Fruit fly (Drosophila melanogaster) whole organism, prepupa: Measurements from ENCODE around the gene dnc.

Experiments used
- Blimp-1 ChIP-seq: fragments of 200-800 bp; sonication (Bioruptor generic); optimal IDR thresholded peaks from 3 replicates; lab custom pipeline; 2017; ENCODE audit warnings: missing biosample characterization, missing genetic modification characterization, mild to moderate bottlenecking, moderate library complexity, missing genetic modification reagents
- CG10631 ChIP-seq: fragments of 200-800 bp; sonication (Bioruptor generic); optimal IDR thresholded peaks from 2 replicates; lab custom pipeline; 2016; ENCODE audit warnings: missing biosample characterization, missing genetic modification characterization
- CG10669 ChIP-seq: fragments of 200-800 bp; sonication (Bioruptor generic); optimal IDR thresholded peaks from 3 replicates; lab custom pipeline; 2018; ENCODE audit warnings: missing biosample characterization, mild to moderate bottlenecking, missing genetic modification characterization, moderate library complexity
- CG11294 ChIP-seq: fragments of 200-800 bp; sonication (Bioruptor generic); IDR thresholded peaks from 2 replicates; pipeline ENCODE4 v1.3.6; 2022; ENCODE audit warnings: missing biosample characterization, missing genetic modification characterization
- CG11902 ChIP-seq: fragments of 200-800 bp; sonication (Bioruptor generic); optimal IDR thresholded peaks from 3 replicates; lab custom pipeline; 2016; ENCODE audit warnings: missing biosample characterization, missing genetic modification characterization
- CG15336 ChIP-seq: fragments of 200-800 bp; sonication (Bioruptor generic); IDR thresholded peaks from 2 replicates; pipeline ENCODE4 v1.3.6; 2022; ENCODE audit warnings: missing biosample characterization, missing genetic modification characterization
- CG1621 ChIP-seq: fragments of 200-800 bp; sonication (Bioruptor generic); optimal IDR thresholded peaks from 3 replicates; lab custom pipeline; 2018; ENCODE audit warnings: missing biosample characterization, mild to moderate bottlenecking, missing genetic modification characterization
- CG16779 ChIP-seq: fragments of 200-800 bp; sonication (Bioruptor generic); optimal IDR thresholded peaks from 3 replicates; lab custom pipeline; 2017; ENCODE audit warnings: missing biosample characterization, mild to moderate bottlenecking, missing genetic modification characterization
- CG31627 ChIP-seq: fragments of 200-800 bp; sonication (Bioruptor generic); optimal IDR thresholded peaks from 3 replicates; lab custom pipeline; 2016; ENCODE audit warnings: missing biosample characterization, missing genetic modification characterization
- CG32006 ChIP-seq: fragments of 200-800 bp; sonication (Bioruptor generic); optimal IDR thresholded peaks from 3 replicates; lab custom pipeline; 2017; ENCODE audit warnings: missing biosample characterization, mild to moderate bottlenecking, missing genetic modification characterization
- CG34406 ChIP-seq: fragments of 200-800 bp; sonication (Bioruptor generic); optimal IDR thresholded peaks from 3 replicates; lab custom pipeline; 2016; ENCODE audit warnings: missing biosample characterization, missing genetic modification characterization
- CG3919 ChIP-seq: fragments of 200-800 bp; sonication (Bioruptor generic); optimal IDR thresholded peaks from 3 replicates; lab custom pipeline; 2016; ENCODE audit warnings: missing biosample characterization, missing genetic modification characterization
- CG4318 ChIP-seq: fragments of 200-800 bp; sonication (Bioruptor generic); optimal IDR thresholded peaks from 3 replicates; lab custom pipeline; 2017; ENCODE audit warnings: missing biosample characterization, mild to moderate bottlenecking, missing genetic modification characterization
- CG6163 ChIP-seq: fragments of 200-800 bp; sonication (Bioruptor generic); IDR thresholded peaks from 3 replicates; pipeline ENCODE4 v1.3.6; 2022; ENCODE audit warnings: missing biosample characterization, missing genetic modification characterization
- CG6276 ChIP-seq: fragments of 200-800 bp; sonication (Bioruptor generic); optimal IDR thresholded peaks from 2 replicates; lab custom pipeline; 2017; ENCODE audit warnings: missing biosample characterization, mild to moderate bottlenecking, missing genetic modification characterization
- CG6792 ChIP-seq: fragments of 200-800 bp; sonication (Bioruptor generic); optimal IDR thresholded peaks from 3 replicates; lab custom pipeline; 2016; ENCODE audit warnings: missing biosample characterization, missing genetic modification characterization
- CG6808 ChIP-seq: fragments of 200-800 bp; sonication (Bioruptor generic); optimal IDR thresholded peaks from 3 replicates; lab custom pipeline; 2017; ENCODE audit warnings: missing biosample characterization, missing genetic modification characterization, mild to moderate bottlenecking, moderate library complexity, missing genetic modification reagents
- CG6854 ChIP-seq: fragments of 200-800 bp; sonication (Bioruptor generic); optimal IDR thresholded peaks from 2 replicates; lab custom pipeline; 2017; ENCODE audit warnings: missing biosample characterization, mild to moderate bottlenecking, missing genetic modification characterization
- CG7368 ChIP-seq: fragments of 200-800 bp; sonication (Bioruptor generic); optimal IDR thresholded peaks from 3 replicates; lab custom pipeline; 2016; ENCODE audit warnings: missing biosample characterization, missing genetic modification characterization
- CG8119 ChIP-seq: fragments of 200-800 bp; sonication (Bioruptor generic); IDR thresholded peaks from 3 replicates; pipeline ENCODE4 v1.3.6; 2022; ENCODE audit warnings: missing biosample characterization, missing genetic modification characterization
- CG8319 ChIP-seq: fragments of 200-800 bp; sonication (Bioruptor generic); optimal IDR thresholded peaks from 3 replicates; lab custom pipeline; 2016; ENCODE audit warnings: missing biosample characterization, missing genetic modification characterization
- CG8632 ChIP-seq: fragments of 200-800 bp; sonication (Bioruptor generic); optimal IDR thresholded peaks from 3 replicates; lab custom pipeline; 2016; ENCODE audit warnings: missing biosample characterization, missing genetic modification characterization
- CG9139 ChIP-seq: fragments of 200-800 bp; sonication (Bioruptor generic); optimal IDR thresholded peaks from 3 replicates; lab custom pipeline; 2017; ENCODE audit warnings: missing biosample characterization, mild to moderate bottlenecking, missing genetic modification characterization
- Eip75B ChIP-seq: fragments of 200-800 bp; sonication (Bioruptor generic); optimal IDR thresholded peaks from 3 replicates; lab custom pipeline; 2016; ENCODE audit warnings: missing biosample characterization, missing genetic modification characterization
- Eip78C ChIP-seq: fragments of 200-800 bp; sonication (Bioruptor generic); peaks from one replicate; lab custom pipeline; 2016; ENCODE audit warnings: missing biosample characterization, missing genetic modification characterization
- Eip93F ChIP-seq: fragments of 200-800 bp; sonication (Bioruptor generic); optimal IDR thresholded peaks from 2 replicates; lab custom pipeline; 2016; ENCODE audit warnings: missing biosample characterization, mild to moderate bottlenecking, missing genetic modification characterization
- Ets96B ChIP-seq: fragments of 200-800 bp; optimal IDR thresholded peaks from 2 replicates; lab custom pipeline; 2019; ENCODE audit warnings: missing biosample characterization, mild to moderate bottlenecking, missing genetic modification characterization, moderate library complexity
- Gug ChIP-seq: fragments of 200-800 bp; sonication (Bioruptor generic); IDR thresholded peaks from 2 replicates; pipeline ENCODE4 v1.3.6; 2022; ENCODE audit warnings: missing biosample characterization, missing genetic modification characterization
- Hr39 ChIP-seq: fragments of 200-800 bp; sonication (Bioruptor generic); optimal IDR thresholded peaks from 2 replicates; lab custom pipeline; 2016; ENCODE audit warnings: missing biosample characterization, missing genetic modification characterization
- Hr4 ChIP-seq: fragments of 200-800 bp; sonication (Bioruptor generic); optimal IDR thresholded peaks from 3 replicates; lab custom pipeline; 2016; ENCODE audit warnings: missing biosample characterization, missing genetic modification characterization
- Lpt ChIP-seq: fragments of 200-800 bp; sonication (Bioruptor generic); optimal IDR thresholded peaks from 3 replicates; lab custom pipeline; 2016; ENCODE audit warnings: missing biosample characterization, missing genetic modification characterization
- Met ChIP-seq: fragments of 200-800 bp; sonication (Bioruptor generic); optimal IDR thresholded peaks from 3 replicates; lab custom pipeline; 2016; ENCODE audit warnings: missing biosample characterization, missing genetic modification characterization
- OdsH ChIP-seq: fragments of 200-800 bp; sonication (Bioruptor generic); optimal IDR thresholded peaks from 3 replicates; lab custom pipeline; 2016; ENCODE audit warnings: missing biosample characterization, missing genetic modification characterization
- Sox15 ChIP-seq: fragments of 200-800 bp; sonication (Bioruptor generic); optimal IDR thresholded peaks from 3 replicates; lab custom pipeline; 2016; ENCODE audit warnings: missing biosample characterization, missing genetic modification characterization
- achi ChIP-seq: fragments of 200-800 bp; sonication (Bioruptor generic); optimal IDR thresholded peaks from 3 replicates; lab custom pipeline; 2016; ENCODE audit warnings: missing biosample characterization, missing genetic modification characterization
- acj6 ChIP-seq: fragments of 200-800 bp; sonication (Bioruptor generic); optimal IDR thresholded peaks from 3 replicates; lab custom pipeline; 2016; ENCODE audit warnings: missing biosample characterization, missing genetic modification characterization
- dac ChIP-seq: fragments of 200-800 bp; sonication (Bioruptor generic); optimal IDR thresholded peaks from 2 replicates; lab custom pipeline; 2017; ENCODE audit warnings: missing biosample characterization, mild to moderate bottlenecking, missing genetic modification characterization
- eg ChIP-seq: fragments of 200-800 bp; sonication (Bioruptor generic); IDR thresholded peaks from 3 replicates; pipeline ENCODE4 v1.3.6; 2022; ENCODE audit warnings: missing biosample characterization, missing genetic modification characterization
- esn ChIP-seq: fragments of 200-800 bp; sonication (Bioruptor generic); optimal IDR thresholded peaks from 2 replicates; lab custom pipeline; 2016; ENCODE audit warnings: missing biosample characterization, mild to moderate bottlenecking, missing genetic modification characterization, moderate library complexity
- fd59A ChIP-seq: fragments of 200-800 bp; sonication (Bioruptor generic); optimal IDR thresholded peaks from 2 replicates; lab custom pipeline; 2017; ENCODE audit warnings: missing biosample characterization, mild to moderate bottlenecking, missing genetic modification characterization, missing genetic modification reagents
- fd85E ChIP-seq: fragments of 200-800 bp; sonication (Bioruptor generic); optimal IDR thresholded peaks from 3 replicates; lab custom pipeline; 2016; ENCODE audit warnings: missing biosample characterization, missing genetic modification characterization
- lz ChIP-seq: fragments of 200-800 bp; sonication (Bioruptor generic); optimal IDR thresholded peaks from 3 replicates; lab custom pipeline; 2016; ENCODE audit warnings: missing biosample characterization, missing genetic modification characterization
- net ChIP-seq: fragments of 200-800 bp; sonication (Bioruptor generic); optimal IDR thresholded peaks from 3 replicates; lab custom pipeline; 2016; ENCODE audit warnings: missing biosample characterization, missing genetic modification characterization
- pdm3 ChIP-seq: fragments of 200-800 bp; sonication (Bioruptor generic); optimal IDR thresholded peaks from 3 replicates; lab custom pipeline; 2016; ENCODE audit warnings: missing biosample characterization, missing genetic modification characterization
- salr ChIP-seq, 2 experiments: fragments of 200-800 bp; sonication (Bioruptor generic); optimal IDR thresholded peaks; 3 replicates each; lab custom pipeline; 2016 to 2018; ENCODE audit warnings: missing biosample characterization in 2 of 2, missing genetic modification characterization in 2 of 2, mild to moderate bottlenecking in 1 of 2
- ss ChIP-seq, 2 experiments: fragments of 200-800 bp; sonication (Bioruptor generic); optimal IDR thresholded peaks; 2 replicates in 1 of 2; 3 replicates in 1 of 2; lab custom pipeline; 2017 to 2018; ENCODE audit warnings: mild to moderate bottlenecking in 2 of 2, missing biosample characterization in 2 of 2, missing genetic modification characterization in 2 of 2, moderate library complexity in 1 of 2
- svp ChIP-seq: fragments of 200-800 bp; sonication (Bioruptor generic); peaks from one replicate; lab custom pipeline; 2016; ENCODE audit warnings: missing biosample characterization, missing genetic modification characterization
- topi ChIP-seq: fragments of 200-800 bp; sonication (Bioruptor generic); optimal IDR thresholded peaks from 3 replicates; lab custom pipeline; 2016; ENCODE audit warnings: missing biosample characterization, missing genetic modification characterization

dnc gene

dm6 chrX:3142090-3142489 lies 34.1 kb upstream of the dnc start:
- TF ChIP-seq Eip75B (GFP tag; lab: Kevin White, UChicago) (no peak), lz (GFP tag; lab: Kevin White, UChicago) (no peak), esn (GFP tag; lab: Kevin White, UChicago) (no peak), Gug (no peak), Eip78C (GFP tag; lab: Kevin White, UChicago) (peak; percentile 4)

dm6 chrX:3143235-3144030 lies 32.8 kb upstream of the dnc start:
- TF ChIP-seq CG6792 (GFP tag; lab: Kevin White, UChicago) (no peak), CG6808 (GFP tag; lab: Kevin White, UChicago) (no peak), CG9139 (GFP tag; lab: Kevin White, UChicago) (no peak), fd85E (GFP tag; lab: Kevin White, UChicago) (no peak), net (GFP tag; lab: Kevin White, UChicago) (peak; percentile 22), dac (GFP tag; lab: Kevin White, UChicago) (no peak), lz (GFP tag; lab: Kevin White, UChicago) (no peak), CG6163 (GFP tag; lab: Robert Waterston, UW) (peak; percentile 52; the same call in 1 of the 3 replicates), salr (GFP tag; optimal IDR thresholded peaks at IDR 0.05; lab: Kevin White, UChicago) (peak in 1 of 2 experiments; percentile 32), acj6 (no peak), CG10631 (GFP tag; lab: Kevin White, UChicago) (no peak), Eip93F (GFP tag; lab: Kevin White, UChicago) (no peak), CG31627 (no peak), Blimp-1 (no peak), topi (GFP tag; lab: Kevin White, UChicago) (no peak), CG7368 (GFP tag; lab: Kevin White, UChicago) (no peak), CG8632 (GFP tag; lab: Kevin White, UChicago) (no peak), CG10669 (GFP tag; lab: Kevin White, UChicago) (peak; percentile 5), CG4318 (peak; percentile 29), esn (GFP tag; lab: Kevin White, UChicago) (peak; percentile 30), CG15336 (GFP tag; lab: Robert Waterston, UW) (peak; percentile 58), CG11294 (GFP tag; lab: Robert Waterston, UW) (no peak), CG6276 (peak; percentile 17), CG32006 (GFP tag; lab: Kevin White, UChicago) (peak; percentile 62), Hr39 (GFP tag; lab: Kevin White, UChicago) (no peak), Sox15 (no peak), Hr4 (peak; percentile 57), OdsH (GFP tag; lab: Kevin White, UChicago) (peak; percentile 4), CG8319 (no peak), CG3919 (GFP tag; lab: Kevin White, UChicago) (peak; percentile 18), CG34406 (no peak), fd59A (GFP tag; lab: Kevin White, UChicago) (no peak), Met (GFP tag; lab: Kevin White, UChicago) (peak; percentile 2), eg (GFP tag; lab: Robert Waterston, UW) (peak; percentile 50; the same call in 2 of the 3 replicates), Lpt (GFP tag; lab: Kevin White, UChicago) (peak; percentile 6), Gug (peak; percentile 18; the same call in 1 of the 2 replicates), CG6854 (GFP tag; lab: Kevin White, UChicago) (no peak), svp (GFP tag; lab: Kevin White, UChicago) (peak; percentile 6), CG1621 (tag; lab: Kevin White, UChicago) (no peak), Ets96B (no peak), pdm3 (GFP tag; lab: Kevin White, UChicago) (peak; percentile 32), CG16779 (tag; lab: Kevin White, UChicago) (no peak), CG8119 (GFP tag; lab: Robert Waterston, UW) (peak; percentile 52; the same call in 2 of the 3 replicates), achi (GFP tag; lab: Kevin White, UChicago) (peak; percentile 24), CG11902 (GFP tag; lab: Kevin White, UChicago) (no peak), ss (GFP tag; optimal IDR thresholded peaks at IDR 0.05; lab: Kevin White, UChicago) (no peak)
